Fruit fly (Drosophila melanogaster) whole organism, embryonic: Measurements from ENCODE around the gene Fdx1.

ENCODE experiments used
- Atf3 ChIP-seq: fragments of 200-800 bp; sonication (Bioruptor generic); optimal IDR thresholded peaks from 3 replicates; lab custom pipeline; 2016; ENCODE audit warnings: missing biosample characterization, missing genetic modification characterization
- Bteb2 ChIP-seq: fragments of 200-800 bp; sonication (Bioruptor generic); optimal IDR thresholded peaks from 2 replicates; lab custom pipeline; 2016; ENCODE audit warnings: missing biosample characterization, missing genetic modification characterization
- CG1024 ChIP-seq: fragments of 200-800 bp; sonication (Bioruptor generic); IDR thresholded peaks from 2 replicates; pipeline ENCODE4 v1.3.6; 2022; ENCODE audit warnings: missing biosample characterization, missing genetic modification characterization
- CG10321 ChIP-seq: fragments of 200-800 bp; sonication (Bioruptor generic); IDR thresholded peaks from 2 replicates; pipeline ENCODE4 v1.3.6; 2022; ENCODE audit warnings: missing biosample characterization, missing genetic modification characterization
- CG12942 ChIP-seq: fragments of 200-800 bp; sonication (Bioruptor generic); optimal IDR thresholded peaks from 3 replicates; lab custom pipeline; 2016; ENCODE audit warnings: missing biosample characterization, missing genetic modification characterization
- CG13287 ChIP-seq: fragments of 200-800 bp; sonication (Bioruptor generic); IDR thresholded peaks from 2 replicates; pipeline ENCODE4 v1.3.6; 2022; ENCODE audit warnings: missing biosample characterization, missing genetic modification characterization; ENCODE audit not compliant: partially characterized antibody
- CG14014 ChIP-seq: fragments of 200-800 bp; sonication (Bioruptor generic); IDR thresholded peaks from 2 replicates; pipeline ENCODE4 v1.3.6; 2022; ENCODE audit warnings: missing biosample characterization, missing genetic modification characterization
- CG14050 ChIP-seq: fragments of 200-800 bp; sonication (Bioruptor generic); IDR thresholded peaks from 3 replicates; pipeline ENCODE4 v1.3.6; 2022; ENCODE audit warnings: missing biosample characterization, missing genetic modification characterization
- CG16815 ChIP-seq: fragments of 200-800 bp; sonication (Bioruptor generic); optimal IDR thresholded peaks from 3 replicates; lab custom pipeline; 2017; ENCODE audit warnings: missing biosample characterization, mild to moderate bottlenecking, missing genetic modification characterization
- CG17829 ChIP-seq: fragments of 200-800 bp; optimal IDR thresholded peaks from 2 replicates; lab custom pipeline; 2019; ENCODE audit warnings: missing biosample characterization, mild to moderate bottlenecking, missing genetic modification characterization, moderate library complexity
- CG1832 ChIP-seq: fragments of 200-800 bp; sonication (Bioruptor generic); optimal IDR thresholded peaks from 2 replicates; lab custom pipeline; 2017; ENCODE audit warnings: missing biosample characterization, mild to moderate bottlenecking, missing genetic modification characterization, inconsistent platforms
- CG2712 ChIP-seq: fragments of 200-800 bp; optimal IDR thresholded peaks from 3 replicates; lab custom pipeline; 2019; ENCODE audit warnings: missing biosample characterization, mild to moderate bottlenecking, missing genetic modification characterization, moderate library complexity
- CG3163 ChIP-seq: fragments of 200-800 bp; sonication (Bioruptor generic); optimal IDR thresholded peaks from 3 replicates; lab custom pipeline; 2016; ENCODE audit warnings: missing biosample characterization, missing genetic modification characterization
- CG33557 ChIP-seq: fragments of 200-800 bp; sonication (Bioruptor generic); optimal IDR thresholded peaks from 2 replicates; lab custom pipeline; 2019; ENCODE audit warnings: missing biosample characterization, mild to moderate bottlenecking, missing genetic modification characterization, moderate library complexity
- CG43689 ChIP-seq: fragments of 200-800 bp; sonication (Bioruptor generic); IDR thresholded peaks from 2 replicates; pipeline ENCODE4 v1.3.6; 2022; ENCODE audit warnings: missing biosample characterization, missing genetic modification characterization
- CG4424 ChIP-seq: fragments of 200-800 bp; sonication (Bioruptor generic); optimal IDR thresholded peaks from 3 replicates; lab custom pipeline; 2016; ENCODE audit warnings: missing biosample characterization, missing genetic modification characterization
- CG6175 ChIP-seq: fragments of 200-800 bp; sonication (Bioruptor generic); IDR thresholded peaks from 3 replicates; pipeline ENCODE4 v1.3.6; 2022; ENCODE audit warnings: missing biosample characterization, missing genetic modification characterization
- CG8765 ChIP-seq: fragments of 200-800 bp; sonication (Bioruptor generic); IDR thresholded peaks from 2 replicates; pipeline ENCODE4 v1.3.6; 2022; ENCODE audit warnings: missing biosample characterization, missing genetic modification characterization
- D19A ChIP-seq: fragments of 200-800 bp; optimal IDR thresholded peaks from 3 replicates; lab custom pipeline; 2019; ENCODE audit warnings: missing biosample characterization, mild to moderate bottlenecking, missing genetic modification characterization, moderate library complexity
- Dek ChIP-seq: fragments of 200-800 bp; sonication (Bioruptor generic); optimal IDR thresholded peaks from 3 replicates; lab custom pipeline; 2019; ENCODE audit warnings: missing biosample characterization, mild to moderate bottlenecking, missing genetic modification characterization, moderate library complexity
- Dfd ChIP-seq, 2 experiments: fragments of >200 bp; optimal IDR thresholded peaks; 2 replicates each; lab custom pipeline; 2017; ENCODE audit warnings: missing biosample characterization in 2 of 2, missing genetic modification characterization in 2 of 2
- Drgx ChIP-seq: fragments of 200-800 bp; sonication (Bioruptor generic); IDR thresholded peaks from 2 replicates; pipeline ENCODE4 v1.3.6; 2022; ENCODE audit warnings: missing biosample characterization, missing genetic modification characterization
- Fer2 ChIP-seq: fragments of 200-800 bp; sonication (Bioruptor generic); optimal IDR thresholded peaks from 2 replicates; lab custom pipeline; 2018; ENCODE audit warnings: missing biosample characterization, mild to moderate bottlenecking, missing genetic modification characterization, moderate library complexity
- Max ChIP-seq: fragments of 200-800 bp; sonication (Bioruptor generic); optimal IDR thresholded peaks from 2 replicates; lab custom pipeline; 2016; ENCODE audit warnings: missing biosample characterization, mild to moderate bottlenecking, missing genetic modification characterization
- Oaz ChIP-seq: fragments of 200-800 bp; sonication (Bioruptor generic); IDR thresholded peaks from 2 replicates; pipeline ENCODE4 v1.3.6; 2022; ENCODE audit warnings: missing biosample characterization, missing genetic modification characterization
- Scr ChIP-seq: fragments of 200-800 bp; sonication (Bioruptor generic); IDR thresholded peaks from 2 replicates; pipeline ENCODE4 v1.3.6; 2022; ENCODE audit warnings: missing biosample characterization, missing genetic modification characterization; ENCODE audit not compliant: partially characterized antibody
- Sry-β ChIP-seq: fragments of 200-800 bp; sonication (Bioruptor generic); optimal IDR thresholded peaks from 2 replicates; lab custom pipeline; 2018; ENCODE audit warnings: missing biosample characterization, mild to moderate bottlenecking, missing genetic modification characterization, moderate library complexity
- Taf1 ChIP-seq: fragments of 200-800 bp; sonication (Bioruptor generic); IDR thresholded peaks from 2 replicates; pipeline ENCODE4 v1.3.6; 2022; ENCODE audit warnings: missing biosample characterization, missing genetic modification characterization
- ab ChIP-seq: fragments of 200-800 bp; sonication (Bioruptor generic); optimal IDR thresholded peaks from 2 replicates; lab custom pipeline; 2016; ENCODE audit warnings: missing biosample characterization, missing genetic modification characterization
- abd-A ChIP-seq: fragments of 200-800 bp; sonication (Bioruptor generic); optimal IDR thresholded peaks from 3 replicates; lab custom pipeline; 2019; ENCODE audit warnings: missing biosample characterization, mild to moderate bottlenecking, missing genetic modification characterization, moderate library complexity
- ase ChIP-seq: fragments of 200-800 bp; sonication (Bioruptor generic); IDR thresholded peaks from 3 replicates; pipeline ENCODE4 v1.3.6; 2022; ENCODE audit warnings: missing biosample characterization, missing genetic modification characterization
- ash1 ChIP-seq: fragments of 200-800 bp; sonication (Bioruptor generic); optimal IDR thresholded peaks from 2 replicates; lab custom pipeline; 2018; ENCODE audit warnings: missing biosample characterization, mild to moderate bottlenecking, missing genetic modification characterization
- bigmax ChIP-seq: fragments of 200-800 bp; sonication (Bioruptor generic); optimal IDR thresholded peaks from 2 replicates; lab custom pipeline; 2018; ENCODE audit warnings: missing biosample characterization, mild to moderate bottlenecking, missing genetic modification characterization
- btn ChIP-seq: fragments of 200-800 bp; sonication (Bioruptor generic); optimal IDR thresholded peaks from 2 replicates; lab custom pipeline; 2016; ENCODE audit warnings: missing biosample characterization, missing genetic modification characterization
- chn ChIP-seq: fragments of 200-800 bp; sonication (Bioruptor generic); optimal IDR thresholded peaks from 2 replicates; lab custom pipeline; 2016; ENCODE audit warnings: missing biosample characterization, missing genetic modification characterization
- crp ChIP-seq, 2 experiments: fragments of 200-800 bp; sonication (Bioruptor generic); optimal IDR thresholded peaks; 2 replicates in 1 of 2; 3 replicates in 1 of 2; lab custom pipeline; 2017; ENCODE audit warnings: missing biosample characterization in 2 of 2, missing genetic modification characterization in 2 of 2, mild to moderate bottlenecking in 1 of 2, moderate library complexity in 1 of 2
- fd102C ChIP-seq: fragments of 200-800 bp; sonication (Bioruptor generic); optimal IDR thresholded peaks from 2 replicates; lab custom pipeline; 2018; ENCODE audit warnings: missing biosample characterization, mild to moderate bottlenecking, missing genetic modification characterization, moderate library complexity
- grn ChIP-seq: fragments of 200-800 bp; sonication (Bioruptor generic); optimal IDR thresholded peaks from 3 replicates; lab custom pipeline; 2017; ENCODE audit warnings: missing biosample characterization, missing genetic modification characterization
- gsb ChIP-seq: fragments of 200-800 bp; sonication (Bioruptor generic); IDR thresholded peaks from 2 replicates; pipeline ENCODE4 v1.3.6; 2022; ENCODE audit warnings: missing biosample characterization, missing genetic modification characterization
- kni ChIP-seq: fragments of 200-800 bp; sonication (Bioruptor generic); optimal IDR thresholded peaks from 3 replicates; lab custom pipeline; 2017; ENCODE audit warnings: mild to moderate bottlenecking, missing biosample characterization, missing genetic modification reagents, missing genetic modification characterization
- lmd ChIP-seq: fragments of 200-800 bp; sonication (Bioruptor generic); IDR thresholded peaks from 2 replicates; pipeline ENCODE4 v1.3.6; 2022; ENCODE audit warnings: missing biosample characterization, missing genetic modification characterization
- nerfin-1 ChIP-seq: fragments of 200-800 bp; sonication (Bioruptor generic); optimal IDR thresholded peaks from 3 replicates; lab custom pipeline; 2019; ENCODE audit warnings: missing biosample characterization, mild to moderate bottlenecking, missing genetic modification characterization, moderate library complexity
- ranshi ChIP-seq: fragments of 200-800 bp; sonication (Bioruptor generic); IDR thresholded peaks from 2 replicates; pipeline ENCODE4 v1.3.6; 2022; ENCODE audit warnings: missing biosample characterization, missing genetic modification characterization
- rib ChIP-seq: fragments of 200-800 bp; sonication (Bioruptor generic); IDR thresholded peaks from 2 replicates; pipeline ENCODE4 v1.3.6; 2022; ENCODE audit warnings: missing biosample characterization, missing genetic modification characterization
- salm ChIP-seq: fragments of 200-800 bp; sonication (Bioruptor generic); optimal IDR thresholded peaks from 2 replicates; lab custom pipeline; 2018; ENCODE audit warnings: missing biosample characterization, mild to moderate bottlenecking, missing genetic modification characterization
- schlank ChIP-seq: fragments of 200-800 bp; sonication (Bioruptor generic); optimal IDR thresholded peaks from 2 replicates; lab custom pipeline; 2018; ENCODE audit warnings: missing biosample characterization, mild to moderate bottlenecking, missing genetic modification characterization
- sd ChIP-seq: fragments of 200-800 bp; sonication (Bioruptor generic); optimal IDR thresholded peaks from 3 replicates; lab custom pipeline; 2018; ENCODE audit warnings: missing biosample characterization, mild to moderate bottlenecking, missing genetic modification characterization, moderate library complexity
- sr ChIP-seq: fragments of 200-800 bp; sonication (Bioruptor generic); IDR thresholded peaks from 3 replicates; pipeline ENCODE4 v1.3.6; 2022; ENCODE audit warnings: missing biosample characterization, missing genetic modification characterization
- vfl ChIP-seq: fragments of 200-800 bp; sonication (Bioruptor generic); optimal IDR thresholded peaks from 2 replicates; lab custom pipeline; 2016; ENCODE audit warnings: missing biosample characterization, missing genetic modification characterization
- yki ChIP-seq: fragments of >200 bp; optimal IDR thresholded peaks from 3 replicates; lab custom pipeline; 2018
- zen ChIP-seq: fragments of 200-800 bp; sonication (Bioruptor generic); optimal IDR thresholded peaks from 3 replicates; lab custom pipeline; 2018; ENCODE audit warnings: missing biosample characterization, mild to moderate bottlenecking, missing genetic modification characterization, moderate library complexity
- zen2 ChIP-seq: fragments of 200-800 bp; sonication (Bioruptor generic); IDR thresholded peaks from 3 replicates; pipeline ENCODE4 v1.3.6; 2022; ENCODE audit warnings: missing biosample characterization, missing genetic modification characterization; ENCODE audit not compliant: partially characterized antibody

Gene Fdx1

dm6 chr3L:9370907-9371365 is at the start of gene Fdx1:
Gene Fdx1 (minus strand): TSS chr3L:9371238.
- TF ChIP-seq zen (tag; lab: Kevin White, UChicago) (no peak), CG33557 (GFP tag; lab: Kevin White, UChicago) (peak; percentile 20), CG16815 (no peak), CG14014 (GFP tag; lab: Robert Waterston, UW) (0 out of 2 replicates have a peak, but pooled peaks have one; percentile 39), salm (tag; lab: Kevin White, UChicago) (no peak), CG12942 (GFP tag; lab: Kevin White, UChicago) (no peak), gsb (no peak), Drgx (GFP tag; lab: Robert Waterston, UW) (no peak), Bteb2 (GFP tag; lab: Kevin White, UChicago) (no peak), CG4424 (GFP tag; lab: Kevin White, UChicago) (peak; percentile 19), CG17829 (tag; lab: Kevin White, UChicago) (peak; percentile 21), abd-A (tag; lab: Kevin White, UChicago) (no peak), nerfin-1 (tag; lab: Kevin White, UChicago) (no peak), D19A (tag; lab: Kevin White, UChicago) (no peak), vfl (no peak), ab (GFP tag; lab: Kevin White, UChicago) (no peak), kni (no peak), Oaz (GFP tag; lab: Robert Waterston, UW) (0 out of 2 replicates have a peak, but pooled peaks have one; percentile 13), CG1832 (GFP tag; lab: Kevin White, UChicago) (no peak), Fer2 (tag; lab: Kevin White, UChicago) (no peak), Dek (tag; lab: Kevin White, UChicago) (peak; percentile 15), ash1 (GFP tag; lab: Kevin White, UChicago) (no peak), btn (GFP tag; lab: Kevin White, UChicago) (no peak), lmd (GFP tag; lab: Robert Waterston, UW) (no peak; the same call in 1 of the 2 replicates), sd (tag; lab: Kevin White, UChicago) (no peak), CG6175 (no peak), schlank (tag; lab: Kevin White, UChicago) (no peak), Dfd (GFP tag; optimal IDR thresholded peaks at IDR 0.05; lab: Kevin White, UChicago) (no peak), CG8765 (GFP tag; lab: Robert Waterston, UW) (no peak), Taf1 (GFP tag; lab: Robert Waterston, UW) (no peak), CG1024 (GFP tag; lab: Robert Waterston, UW) (no peak), grn (no peak), Max (no peak), CG43689 (GFP tag; lab: Robert Waterston, UW) (no peak), CG3163 (GFP tag; lab: Kevin White, UChicago) (no peak), crp (GFP tag; optimal IDR thresholded peaks at IDR 0.05; lab: Kevin White, UChicago) (peak in 1 of 2 experiments; percentile 8), Scr (GFP tag; lab: Robert Waterston, UW) (peak; percentile 68), CG13287 (GFP tag; lab: Robert Waterston, UW) (peak; percentile 81), rib (GFP tag; lab: Robert Waterston, UW) (no peak), fd102C (no peak), CG10321 (GFP tag; lab: Robert Waterston, UW) (no peak), chn (GFP tag; lab: Kevin White, UChicago) (no peak), CG14050 (GFP tag; lab: Robert Waterston, UW) (no peak), CG2712 (tag; lab: Kevin White, UChicago) (peak; percentile 45), bigmax (GFP tag; lab: Kevin White, UChicago) (peak; percentile 97), yki (lab: Kevin White, UChicago) (no peak), Atf3 (no peak), ase (GFP tag; lab: Robert Waterston, UW) (0 out of 3 replicates have a peak, but pooled peaks have one; percentile 24), ranshi (peak; percentile 37; the same call in 1 of the 2 replicates), zen2 (GFP tag; lab: Robert Waterston, UW) (no peak), sr (no peak), Sry-β (GFP tag; lab: Kevin White, UChicago) (no peak)
